Worm (Caenorhabditis elegans) whole organism, midembryonic: Measurements from ENCODE around the gene nrde-2.

Experiments used
- T22C8.4 ChIP-seq: fragments of 200-800 bp; sonication (Bioruptor generic); IDR thresholded peaks from 2 replicates; pipeline ENCODE4 v1.3.6; 2022; ENCODE audit warnings: missing genetic modification characterization, missing compliant biosample characterization
- klf-2 ChIP-seq: fragments of 200-800 bp; sonication (Bioruptor generic); conservative IDR thresholded peaks from 2 replicates; pipeline ENCODE4 v1.3.6; 2022; ENCODE audit warnings: missing genetic modification reagents, missing genetic modification characterization, missing compliant biosample characterization
- med-1 ChIP-seq: sonication (generic microtip); optimal IDR thresholded peaks from 2 replicates; lab custom pipeline; 2017; ENCODE audit warnings: missing genetic modification characterization, mild to moderate bottlenecking, missing compliant biosample characterization, antibody characterized with exemption, missing genetic modification reagents; ENCODE audit not compliant: insufficient read depth

DNA sequence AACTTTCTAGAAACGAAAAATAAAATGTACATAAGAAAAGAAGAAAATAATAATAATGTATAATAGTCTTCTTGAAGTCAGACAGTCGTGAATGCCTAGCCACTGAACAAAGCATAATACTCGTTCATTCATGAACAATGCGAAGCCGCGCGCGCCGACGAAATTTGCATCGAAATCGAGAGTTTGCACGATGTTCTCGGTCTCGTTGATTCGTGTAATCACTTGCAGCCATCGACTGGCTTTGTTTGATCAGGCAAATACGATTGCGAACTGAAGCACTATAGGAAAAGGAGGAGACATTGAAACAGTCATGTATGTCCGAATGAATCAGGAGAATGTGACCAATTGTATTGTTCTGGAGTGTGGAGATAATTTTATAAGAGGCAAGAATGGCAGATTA is 43.7 kb downstream of the nrde-2 start:
- no peak for TF ChIP-seq med-1 (GFP tag; lab: Kevin White, UChicago)
- TF ChIP-seq T22C8.4: no peak
- no peak for TF ChIP-seq klf-2 (GFP tag; lab: Robert Waterston, UW)
